Worm (Caenorhabditis elegans) whole organism, L2 larva: ENCODE measurements around the gene lin-9.
A peak's percentile ranks its signal among the peaks of the same experiment; 100 is the strongest.

Source experiments
- C34F6.9 ChIP-seq: fragments of 150-350 bp; optimal IDR thresholded peaks from 2 replicates; lab custom pipeline; 2014; ENCODE audit warnings: missing biosample characterization, missing genetic modification characterization
- F13H6.1 ChIP-seq: sonication (generic microtip); optimal IDR thresholded peaks from 2 replicates; lab custom pipeline; 2016; ENCODE audit warnings: missing genetic modification characterization, missing compliant biosample characterization
- R02D3.7 ChIP-seq: fragments of 150-350 bp; optimal IDR thresholded peaks from 2 replicates; lab custom pipeline; 2014; ENCODE audit warnings: missing biosample characterization, missing genetic modification characterization
- Y55F3AM.14 ChIP-seq: fragments of 200-800 bp; sonication (Bioruptor generic); optimal IDR thresholded peaks from 2 replicates; lab custom pipeline; 2018; ENCODE audit warnings: mild to moderate bottlenecking, missing genetic modification characterization, missing compliant biosample characterization
- ZK546.5 ChIP-seq: sonication (generic microtip); optimal IDR thresholded peaks from 2 replicates; lab custom pipeline; 2017; ENCODE audit warnings: missing biosample characterization, missing genetic modification characterization
- alr-1 ChIP-seq: fragments of 150-350 bp; optimal IDR thresholded peaks from 2 replicates; lab custom pipeline; 2014; ENCODE audit warnings: missing biosample characterization, missing genetic modification characterization
- aly-2 ChIP-seq: fragments of 150-350 bp; optimal IDR thresholded peaks from 2 replicates; lab custom pipeline; 2014; ENCODE audit warnings: missing biosample characterization, missing genetic modification characterization
- ama-1 ChIP-seq: fragments of 150-350 bp; optimal IDR thresholded peaks from 2 replicates; lab custom pipeline; 2018; ENCODE audit warnings: inconsistent platforms
- blmp-1 ChIP-seq: sonication (generic microtip); optimal IDR thresholded peaks from 2 replicates; lab custom pipeline; 2017; ENCODE audit warnings: missing genetic modification characterization, mild to moderate bottlenecking, missing compliant biosample characterization, antibody characterized with exemption, moderate library complexity; ENCODE audit not compliant: insufficient read depth
- ceh-16 ChIP-seq: fragments of 150-350 bp; optimal IDR thresholded peaks from 2 replicates; lab custom pipeline; 2014; ENCODE audit warnings: missing biosample characterization, missing genetic modification characterization
- ceh-82 ChIP-seq: fragments of 150-350 bp; optimal IDR thresholded peaks from 2 replicates; lab custom pipeline; 2014; ENCODE audit warnings: missing biosample characterization, missing genetic modification characterization
- crh-2 ChIP-seq: sonication (generic microtip); optimal IDR thresholded peaks from 2 replicates; lab custom pipeline; 2017; ENCODE audit warnings: missing biosample characterization, missing genetic modification characterization
- dmd-4 ChIP-seq: sonication (generic microtip); optimal IDR thresholded peaks from 2 replicates; lab custom pipeline; 2017; ENCODE audit warnings: missing biosample characterization, missing genetic modification characterization
- egl-27 ChIP-seq: sonication (generic microtip); optimal IDR thresholded peaks from 3 replicates; lab custom pipeline; 2017; ENCODE audit warnings: missing biosample characterization, missing genetic modification reagents, missing genetic modification characterization
- elt-1 ChIP-seq: fragments of 150-350 bp; optimal IDR thresholded peaks from 2 replicates; lab custom pipeline; 2014; ENCODE audit warnings: missing biosample characterization, missing genetic modification characterization
- elt-3 ChIP-seq: sonication (generic microtip); optimal IDR thresholded peaks from 2 replicates; lab custom pipeline; 2017; ENCODE audit warnings: missing biosample characterization, missing genetic modification characterization
- fos-1 ChIP-seq: fragments of 150-350 bp; optimal IDR thresholded peaks from 2 replicates; lab custom pipeline; 2014; ENCODE audit warnings: missing biosample characterization, missing genetic modification characterization
- gmeb-1 ChIP-seq: fragments of 150-350 bp; optimal IDR thresholded peaks from 2 replicates; lab custom pipeline; 2014; ENCODE audit warnings: missing biosample characterization, missing genetic modification characterization
- lin-11 ChIP-seq: fragments of 150-350 bp; sonication (generic microtip); optimal IDR thresholded peaks from 2 replicates; lab custom pipeline; 2014; ENCODE audit warnings: missing biosample characterization, missing genetic modification characterization, inconsistent platforms, mixed read lengths
- lin-13 ChIP-seq: fragments of 150-350 bp; optimal IDR thresholded peaks from 2 replicates; lab custom pipeline; 2014; ENCODE audit warnings: missing biosample characterization, missing genetic modification reagents, missing genetic modification characterization
- lin-39 ChIP-seq: fragments of 150-350 bp; optimal IDR thresholded peaks from 2 replicates; lab custom pipeline; 2014; ENCODE audit warnings: missing biosample characterization, missing genetic modification reagents, missing genetic modification characterization
- lsy-2 ChIP-seq, 2 experiments: fragments of 150-350 bp in 1 of 2; sonication (generic microtip) in 1 of 2; optimal IDR thresholded peaks; 2 replicates each; lab custom pipeline; 2014 to 2017; ENCODE audit warnings: missing biosample characterization in 2 of 2, missing genetic modification characterization in 2 of 2
- mab-5 ChIP-seq: fragments of 150-350 bp; optimal IDR thresholded peaks from 2 replicates; lab custom pipeline; 2014; ENCODE audit warnings: missing biosample characterization, missing genetic modification characterization
- mbf-1 ChIP-seq: sonication (generic microtip); optimal IDR thresholded peaks from 2 replicates; lab custom pipeline; 2017; ENCODE audit warnings: missing biosample characterization, missing genetic modification characterization
- mdl-1 ChIP-seq, 2 experiments: fragments of 150-350 bp in 1 of 2; sonication (generic microtip) in 1 of 2; optimal IDR thresholded peaks; 2 replicates each; lab custom pipeline; 2017; ENCODE audit warnings: missing biosample characterization in 2 of 2, missing genetic modification characterization in 2 of 2
- nhr-10 ChIP-seq: sonication (generic microtip); optimal IDR thresholded peaks from 2 replicates; lab custom pipeline; 2017; ENCODE audit warnings: missing biosample characterization, missing genetic modification characterization
- nhr-11 ChIP-seq: fragments of 150-350 bp; optimal IDR thresholded peaks from 2 replicates; lab custom pipeline; 2014; ENCODE audit warnings: missing biosample characterization, missing genetic modification characterization
- nhr-12 ChIP-seq: fragments of 150-350 bp; optimal IDR thresholded peaks from 2 replicates; lab custom pipeline; 2014; ENCODE audit warnings: missing biosample characterization, missing genetic modification characterization
- nhr-129 ChIP-seq: fragments of 150-350 bp; optimal IDR thresholded peaks from 2 replicates; lab custom pipeline; 2014; ENCODE audit warnings: missing biosample characterization, missing genetic modification characterization
- nhr-21 ChIP-seq: fragments of 150-350 bp; optimal IDR thresholded peaks from 2 replicates; lab custom pipeline; 2014; ENCODE audit warnings: missing biosample characterization, missing genetic modification characterization
- nhr-23 ChIP-seq: fragments of 150-350 bp; optimal IDR thresholded peaks from 2 replicates; lab custom pipeline; 2014; ENCODE audit warnings: missing biosample characterization, missing genetic modification reagents, missing genetic modification characterization
- nhr-237 ChIP-seq: fragments of 150-350 bp; optimal IDR thresholded peaks from 2 replicates; lab custom pipeline; 2014; ENCODE audit warnings: missing biosample characterization, missing genetic modification characterization
- nhr-25 ChIP-seq: fragments of 150-350 bp; sonication (generic microtip); optimal IDR thresholded peaks from 3 replicates; lab custom pipeline; 2014; ENCODE audit warnings: missing biosample characterization, missing genetic modification characterization
- nhr-6 ChIP-seq: fragments of 150-350 bp; optimal IDR thresholded peaks from 2 replicates; lab custom pipeline; 2014; ENCODE audit warnings: missing biosample characterization, missing genetic modification characterization
- nhr-77 ChIP-seq: fragments of 150-350 bp; optimal IDR thresholded peaks from 2 replicates; lab custom pipeline; 2014; ENCODE audit warnings: missing biosample characterization, missing genetic modification characterization
- peb-1 ChIP-seq: fragments of 150-350 bp; optimal IDR thresholded peaks from 2 replicates; lab custom pipeline; 2014; ENCODE audit warnings: missing biosample characterization, missing genetic modification characterization
- sem-4 ChIP-seq: fragments of 150-350 bp; optimal IDR thresholded peaks from 2 replicates; lab custom pipeline; 2014; ENCODE audit warnings: missing biosample characterization, missing genetic modification reagents, missing genetic modification characterization
- skn-1 ChIP-seq: sonication (generic microtip); optimal IDR thresholded peaks from 2 replicates; lab custom pipeline; 2017; ENCODE audit warnings: missing biosample characterization, missing genetic modification characterization
- sma-3 ChIP-seq: sonication (generic microtip); optimal IDR thresholded peaks from 2 replicates; lab custom pipeline; 2016; ENCODE audit warnings: missing genetic modification reagents, missing genetic modification characterization, missing compliant biosample characterization
- sma-9 ChIP-seq, 2 experiments: fragments of 150-350 bp in 1 of 2; sonication (generic microtip) in 1 of 2; optimal IDR thresholded peaks; 2 replicates each; lab custom pipeline; 2014 to 2016; ENCODE audit warnings: missing genetic modification characterization in 2 of 2, mild to moderate bottlenecking in 1 of 2, missing biosample characterization in 1 of 2, missing compliant biosample characterization in 1 of 2, missing genetic modification reagents in 1 of 2, moderate library complexity in 1 of 2
- snpc-4 ChIP-seq: fragments of 150-350 bp; optimal IDR thresholded peaks from 2 replicates; lab custom pipeline; 2014; ENCODE audit warnings: missing biosample characterization, missing genetic modification characterization
- unc-39 ChIP-seq: fragments of 150-350 bp; optimal IDR thresholded peaks from 2 replicates; lab custom pipeline; 2014; ENCODE audit warnings: missing biosample characterization, missing genetic modification characterization
- unc-55 ChIP-seq: fragments of 150-350 bp; sonication (generic microtip); optimal IDR thresholded peaks from 3 replicates; lab custom pipeline; 2014; ENCODE audit warnings: missing biosample characterization, missing genetic modification reagents, missing genetic modification characterization
- unc-62 ChIP-seq: fragments of 150-350 bp; optimal IDR thresholded peaks from 2 replicates; lab custom pipeline; 2014; ENCODE audit warnings: missing biosample characterization, missing genetic modification reagents, missing genetic modification characterization
- zag-1 ChIP-seq: fragments of 150-350 bp; optimal IDR thresholded peaks from 2 replicates; lab custom pipeline; 2014; ENCODE audit warnings: missing biosample characterization, missing genetic modification characterization
- ztf-1 ChIP-seq: fragments of 200-800 bp; sonication (Bioruptor generic); conservative IDR thresholded peaks from 2 replicates; pipeline ENCODE4 v1.3.6; 2022; ENCODE audit warnings: missing genetic modification characterization, missing compliant biosample characterization
- ztf-11 ChIP-seq: sonication (generic microtip); optimal IDR thresholded peaks from 2 replicates; lab custom pipeline; 2017; ENCODE audit warnings: missing biosample characterization, missing genetic modification characterization
- ztf-4 ChIP-seq: fragments of 150-350 bp; optimal IDR thresholded peaks from 2 replicates; lab custom pipeline; 2014; ENCODE audit warnings: missing biosample characterization, missing genetic modification characterization

lin-9 gene

ce11 chrIII:8904044-8904443, at the start of gene lin-9:
Gene lin-9, minus strand, starts transcription at chrIII:8904131.
- TF ChIP-seq snpc-4 (tag; lab: Kevin White, UChicago) (peak; percentile 85), blmp-1 (peak; percentile 81), sma-9 (GFP tag; optimal IDR thresholded peaks at IDR 0.05; lab: Kevin White, UChicago) (peak; percentile 97), sma-9 (tag; optimal IDR thresholded peaks at IDR 0.05; lab: Kevin White, UChicago) (no peak), unc-55 (GFP tag; lab: Kevin White, UChicago) (peak; percentile 98), R02D3.7 (peak; percentile 74), nhr-12 (tag; lab: Kevin White, UChicago) (peak; percentile 47), ztf-1 (GFP tag; lab: Robert Waterston, UW) (no peak), aly-2 (tag; lab: Kevin White, UChicago) (peak; percentile 11), gmeb-1 (peak; percentile 97), ceh-82 (tag; lab: Kevin White, UChicago) (peak; percentile 78), ceh-16 (peak; percentile 73), C34F6.9 (peak; percentile 97), nhr-237 (tag; lab: Kevin White, UChicago) (peak; percentile 55), nhr-23 (tag; lab: Kevin White, UChicago) (no peak), nhr-25 (tag; lab: Kevin White, UChicago) (peak; percentile 97), ztf-11 (tag; lab: Kevin White, UChicago) (peak; percentile 25), mbf-1 (tag; lab: Kevin White, UChicago) (no peak), lsy-2 (tag; optimal IDR thresholded peaks at IDR 0.05; lab: Kevin White, UChicago) (peak; percentile 99 to 100), elt-1 (tag; lab: Kevin White, UChicago) (no peak), lin-11 (tag; lab: Kevin White, UChicago) (peak; percentile 92), nhr-77 (tag; lab: Kevin White, UChicago) (peak; percentile 54), ZK546.5 (peak; percentile 72), mab-5 (tag; lab: Kevin White, UChicago) (peak; percentile 96), unc-39 (tag; lab: Kevin White, UChicago) (no peak), nhr-10 (tag; lab: Kevin White, UChicago) (peak; percentile 80), nhr-6 (tag; lab: Kevin White, UChicago) (peak; percentile 81), unc-62 (peak; percentile 8), nhr-11 (tag; lab: Kevin White, UChicago) (no peak), nhr-21 (peak; percentile 95), dmd-4 (no peak), Y55F3AM.14 (peak; percentile 89), fos-1 (peak; percentile 90), F13H6.1 (peak; percentile 96), crh-2 (tag; lab: Kevin White, UChicago) (peak; percentile 97), alr-1 (tag; lab: Kevin White, UChicago) (no peak), mdl-1 (tag; optimal IDR thresholded peaks at IDR 0.05; lab: Kevin White, UChicago) (peak; percentile 57 to 83), lin-39 (tag; lab: Kevin White, UChicago) (peak; percentile 26), sem-4 (tag; lab: Kevin White, UChicago) (peak; percentile 91), ama-1 (lab: Kevin White, UChicago) (peak; percentile 68), ztf-4 (peak; percentile 94), egl-27 (tag; lab: Kevin White, UChicago) (peak; percentile 86), zag-1 (tag; lab: Kevin White, UChicago) (peak; percentile 83), elt-3 (tag; lab: Kevin White, UChicago) (no peak), skn-1 (tag; lab: Kevin White, UChicago) (no peak), nhr-129 (tag; lab: Kevin White, UChicago) (peak; percentile 87), lin-13 (peak; percentile 97), peb-1 (no peak), sma-3 (peak; percentile 95)
- TF ChIP-seq, all 48 proteins: peak for 37
